Fruit fly (Drosophila melanogaster) whole organism, embryonic: Measurements from ENCODE around the gene Ptth.

Source experiments
- Awh ChIP-seq: fragments of 200-800 bp; sonication (Bioruptor generic); IDR thresholded peaks from 2 replicates; pipeline ENCODE4, ENCODE4 v1.3.6; 2022; ENCODE audit warnings: missing biosample characterization, missing genetic modification characterization
- BtbVII ChIP-seq: fragments of 200-800 bp; sonication (Bioruptor generic); optimal IDR thresholded peaks from 3 replicates; lab custom pipeline; 2017; ENCODE audit warnings: missing biosample characterization, mild to moderate bottlenecking, missing genetic modification characterization
- Bteb2 ChIP-seq: fragments of 200-800 bp; sonication (Bioruptor generic); optimal IDR thresholded peaks from 2 replicates; lab custom pipeline; 2016; ENCODE audit warnings: missing biosample characterization, missing genetic modification characterization
- CG10654 ChIP-seq: fragments of 200-800 bp; sonication (Bioruptor generic); optimal IDR thresholded peaks from 2 replicates; lab custom pipeline; 2016; ENCODE audit warnings: missing biosample characterization, missing genetic modification characterization
- CG15073 ChIP-seq: fragments of 200-800 bp; sonication (Bioruptor generic); optimal IDR thresholded peaks from 2 replicates; lab custom pipeline; 2016; ENCODE audit warnings: missing biosample characterization, missing genetic modification characterization
- CG1529 ChIP-seq: fragments of 200-800 bp; sonication (Bioruptor generic); optimal IDR thresholded peaks from 3 replicates; lab custom pipeline; 2018; ENCODE audit warnings: missing biosample characterization, missing genetic modification characterization
- CG17359 ChIP-seq: fragments of 200-800 bp; sonication (Bioruptor generic); optimal IDR thresholded peaks from 3 replicates; lab custom pipeline; 2018; ENCODE audit warnings: missing biosample characterization, mild to moderate bottlenecking, missing genetic modification characterization, moderate library complexity
- CG17385 ChIP-seq: fragments of 200-800 bp; sonication (Bioruptor generic); optimal IDR thresholded peaks from 3 replicates; lab custom pipeline; 2018; ENCODE audit warnings: missing biosample characterization, mild to moderate bottlenecking, missing genetic modification characterization
- CG17612 ChIP-seq: fragments of 200-800 bp; sonication (Bioruptor generic); IDR thresholded peaks from 2 replicates; pipeline ENCODE4 v1.3.6; 2022; ENCODE audit warnings: missing biosample characterization, missing genetic modification characterization
- CG17912 ChIP-seq: fragments of 200-800 bp; sonication (Bioruptor generic); optimal IDR thresholded peaks from 2 replicates; lab custom pipeline; 2018; ENCODE audit warnings: missing biosample characterization, mild to moderate bottlenecking, missing genetic modification characterization
- CG2116 ChIP-seq: fragments of 200-800 bp; sonication (Bioruptor generic); optimal IDR thresholded peaks from 3 replicates; lab custom pipeline; 2018; ENCODE audit warnings: missing biosample characterization, mild to moderate bottlenecking, missing genetic modification characterization
- CG4282 ChIP-seq: fragments of 200-800 bp; sonication (Bioruptor generic); optimal IDR thresholded peaks from 2 replicates; lab custom pipeline; 2016; ENCODE audit warnings: missing biosample characterization, missing genetic modification characterization
- CG4820 ChIP-seq: fragments of 200-800 bp; sonication (Bioruptor generic); optimal IDR thresholded peaks from 3 replicates; lab custom pipeline; 2016; ENCODE audit warnings: missing biosample characterization, missing genetic modification characterization
- CG8089 ChIP-seq: fragments of 200-800 bp; sonication (Bioruptor generic); optimal IDR thresholded peaks from 3 replicates; lab custom pipeline; 2016; ENCODE audit warnings: missing biosample characterization, missing genetic modification characterization
- CG9215 ChIP-seq: fragments of 200-800 bp; sonication (Bioruptor generic); IDR thresholded peaks from 2 replicates; pipeline ENCODE4 v1.3.6; 2022; ENCODE audit warnings: missing biosample characterization, missing genetic modification characterization
- CTCF ChIP-seq: fragments of 200-800 bp; sonication (Bioruptor generic); optimal IDR thresholded peaks from 2 replicates; lab custom pipeline; 2017; ENCODE audit warnings: missing biosample characterization, mild to moderate bottlenecking, missing genetic modification characterization, moderate library complexity
- ERR ChIP-seq: fragments of 200-800 bp; sonication (Bioruptor generic); optimal IDR thresholded peaks from 2 replicates; lab custom pipeline; 2016; ENCODE audit warnings: missing biosample characterization, missing genetic modification characterization
- Ets65A ChIP-seq: fragments of 200-800 bp; sonication (Bioruptor generic); peaks from one replicate; lab custom pipeline; 2016; ENCODE audit warnings: missing biosample characterization, missing genetic modification characterization
- Fer3 ChIP-seq: fragments of 200-800 bp; sonication (Bioruptor generic); optimal IDR thresholded peaks from 2 replicates; lab custom pipeline; 2018; ENCODE audit warnings: missing biosample characterization, mild to moderate bottlenecking, missing genetic modification characterization, moderate library complexity
- HHEX ChIP-seq: fragments of 200-800 bp; sonication (Bioruptor generic); optimal IDR thresholded peaks from 3 replicates; lab custom pipeline; 2017; ENCODE audit warnings: missing biosample characterization, mild to moderate bottlenecking, missing genetic modification characterization, missing genetic modification reagents
- NC2α ChIP-seq: fragments of 200-800 bp; sonication (Bioruptor generic); optimal IDR thresholded peaks from 2 replicates; lab custom pipeline; 2016; ENCODE audit warnings: missing biosample characterization, missing genetic modification characterization
- Sox100B ChIP-seq: fragments of 200-800 bp; sonication (Bioruptor generic); optimal IDR thresholded peaks from 3 replicates; lab custom pipeline; 2018; ENCODE audit warnings: missing biosample characterization, mild to moderate bottlenecking, missing genetic modification characterization
- amos ChIP-seq: fragments of 200-800 bp; sonication (Bioruptor generic); IDR thresholded peaks from 2 replicates; pipeline ENCODE4 v1.3.6; 2022; ENCODE audit warnings: missing biosample characterization, missing genetic modification characterization; ENCODE audit not compliant: partially characterized antibody
- ci ChIP-seq: fragments of 200-800 bp; sonication (Bioruptor generic); IDR thresholded peaks from 3 replicates; pipeline ENCODE4 v1.3.6; 2022; ENCODE audit warnings: missing biosample characterization, missing genetic modification characterization
- corto ChIP-seq: fragments of 200-800 bp; sonication (Bioruptor generic); optimal IDR thresholded peaks from 2 replicates; lab custom pipeline; 2016; ENCODE audit warnings: missing biosample characterization, mild to moderate bottlenecking, missing genetic modification characterization, moderate library complexity
- da ChIP-seq: fragments of 200-800 bp; sonication (Bioruptor generic); optimal IDR thresholded peaks from 2 replicates; lab custom pipeline; 2016; ENCODE audit warnings: missing biosample characterization, missing genetic modification characterization
- dmrt11E ChIP-seq: fragments of 200-800 bp; sonication (Bioruptor generic); optimal IDR thresholded peaks from 3 replicates; lab custom pipeline; 2018; ENCODE audit warnings: missing biosample characterization, mild to moderate bottlenecking, missing genetic modification characterization, moderate library complexity
- esg ChIP-seq: fragments of 200-800 bp; sonication (Bioruptor generic); conservative IDR thresholded peaks from 2 replicates; pipeline ENCODE4 v1.3.6; 2022; ENCODE audit warnings: missing biosample characterization, missing genetic modification characterization
- hth ChIP-seq: fragments of >200 bp; optimal IDR thresholded peaks from 2 replicates; lab custom pipeline; 2017; ENCODE audit warnings: inconsistent platforms
- klu ChIP-seq: fragments of 200-800 bp; sonication (Bioruptor generic); IDR thresholded peaks from 2 replicates; pipeline ENCODE4 v1.3.6; 2022; ENCODE audit warnings: missing biosample characterization, missing genetic modification characterization
- lbe ChIP-seq: fragments of 200-800 bp; sonication (Bioruptor generic); optimal IDR thresholded peaks from 2 replicates; lab custom pipeline; 2016; ENCODE audit warnings: missing biosample characterization, mild to moderate bottlenecking, missing genetic modification characterization
- pita ChIP-seq: fragments of 200-800 bp; sonication (Bioruptor generic); optimal IDR thresholded peaks from 2 replicates; lab custom pipeline; 2017; ENCODE audit warnings: missing biosample characterization, mild to moderate bottlenecking, missing genetic modification characterization
- pnt ChIP-seq: fragments of 200-800 bp; sonication (Bioruptor generic); optimal IDR thresholded peaks from 3 replicates; lab custom pipeline; 2016; ENCODE audit warnings: missing biosample characterization, missing genetic modification characterization
- sd ChIP-seq: fragments of 200-800 bp; sonication (Bioruptor generic); optimal IDR thresholded peaks from 3 replicates; lab custom pipeline; 2018; ENCODE audit warnings: missing biosample characterization, mild to moderate bottlenecking, missing genetic modification characterization, moderate library complexity
- sens ChIP-seq: fragments of 200-800 bp; sonication (Bioruptor generic); peaks from one replicate; lab custom pipeline; 2016; ENCODE audit warnings: missing biosample characterization, missing genetic modification characterization
- unpg ChIP-seq: fragments of 200-800 bp; sonication (Bioruptor generic); optimal IDR thresholded peaks from 3 replicates; lab custom pipeline; 2018; ENCODE audit warnings: missing biosample characterization, mild to moderate bottlenecking, missing genetic modification characterization, moderate library complexity
- yki ChIP-seq: fragments of >200 bp; optimal IDR thresholded peaks from 3 replicates; lab custom pipeline; 2018

Gene Ptth

dm6 chr2L:576559-577184 lies at the start of gene Ptth:
TSS of gene Ptth (minus strand) at chr2L:576896.
- TF ChIP-seq pita (GFP tag; lab: Kevin White, UChicago) (peak; percentile 39), ci (GFP tag; lab: Robert Waterston, UW) (0 out of 3 replicates have a peak, but pooled peaks have one; percentile 31), CTCF (GFP tag; lab: Kevin White, UChicago) (peak; percentile 70), HHEX (GFP tag; lab: Kevin White, UChicago) (no peak), Ets65A (GFP tag; lab: Kevin White, UChicago) (peak; percentile 93), sens (GFP tag; lab: Kevin White, UChicago) (peak; percentile 33), Sox100B (GFP tag; lab: Kevin White, UChicago) (no peak)

- TF ChIP-seq sd (tag; lab: Kevin White, UChicago): no peak
- no peak for TF ChIP-seq Awh (GFP tag; lab: Robert Waterston, UW)
- TF ChIP-seq dmrt11E: no peak
- TF ChIP-seq klu (GFP tag; lab: Robert Waterston, UW): no peak
- no peak for TF ChIP-seq Bteb2 (GFP tag; lab: Kevin White, UChicago)
- TF ChIP-seq hth (lab: Kevin White, UChicago): no peak
- no peak for TF ChIP-seq CG10654 (GFP tag; lab: Kevin White, UChicago)
- TF ChIP-seq CG17912 (GFP tag; lab: Kevin White, UChicago): no peak
- no peak for TF ChIP-seq CG4282 (GFP tag; lab: Kevin White, UChicago)
- no peak for TF ChIP-seq NC2α (GFP tag; lab: Kevin White, UChicago)
- no peak for TF ChIP-seq CG8089
- TF ChIP-seq CG1529 (GFP tag; lab: Kevin White, UChicago): no peak
- TF ChIP-seq CG17612: no peak
- TF ChIP-seq unpg (GFP tag; lab: Kevin White, UChicago): no peak
- no peak for TF ChIP-seq CG17359 (tag; lab: Kevin White, UChicago)
- TF ChIP-seq pnt: no peak
- no peak for TF ChIP-seq Fer3
These were observed 48.7 kb upstream of the Ptth start, which contains the start of gene CG2839 for dm6 chr2L:625352-625751. TSS of gene CG2839 (plus strand) at chr2L:625652.

- TF ChIP-seq da: no peak
- TF ChIP-seq amos (GFP tag; lab: Robert Waterston, UW): no peak
- TF ChIP-seq BtbVII (GFP tag; lab: Kevin White, UChicago): no peak
- no peak for TF ChIP-seq CG15073 (GFP tag; lab: Kevin White, UChicago)
- TF ChIP-seq ERR (GFP tag; lab: Kevin White, UChicago): no peak
- no peak for TF ChIP-seq CG2116 (GFP tag; lab: Kevin White, UChicago)
- no peak for TF ChIP-seq yki (lab: Kevin White, UChicago)
- TF ChIP-seq esg (GFP tag; lab: Robert Waterston, UW): no peak
- TF ChIP-seq CG9215: no peak
- no peak for TF ChIP-seq CG4820 (GFP tag; lab: Kevin White, UChicago)
These were observed 47.6 kb upstream of the Ptth start, which contains the start of gene lectin-21Ca for dm6 chr2L:624317-624716. TSS of gene lectin-21Ca (plus strand) at chr2L:624617.

dm6 chr2L:623210-623873 lies 46.6 kb upstream of the Ptth start:
- peak; percentile 21 for TF ChIP-seq lbe (GFP tag; lab: Kevin White, UChicago)
- TF ChIP-seq CG17385: no peak
- TF ChIP-seq corto: peak; percentile 49
